Worm (Caenorhabditis elegans) whole organism, L4 larva: Measurements from ENCODE around the gene fbxb-35.

Source experiments
- ceh-28 ChIP-seq: fragments of 150-350 bp; optimal IDR thresholded peaks from 2 replicates; lab custom pipeline; 2014; ENCODE audit warnings: missing biosample characterization, missing genetic modification reagents, missing genetic modification characterization
- ceh-32 ChIP-seq: sonication (generic microtip); optimal IDR thresholded peaks from 2 replicates; lab custom pipeline; 2016; ENCODE audit warnings: mild to moderate bottlenecking, missing genetic modification characterization, missing compliant biosample characterization; ENCODE audit not compliant: poor library complexity
- ceh-82 ChIP-seq: sonication (generic microtip); optimal IDR thresholded peaks from 2 replicates; lab custom pipeline; 2017; ENCODE audit warnings: missing biosample characterization, missing genetic modification characterization
- daf-12 ChIP-seq: fragments of 150-350 bp; optimal IDR thresholded peaks from 2 replicates; lab custom pipeline; 2014; ENCODE audit warnings: missing biosample characterization, missing genetic modification reagents, missing genetic modification characterization
- dmd-9 ChIP-seq: fragments of 200-800 bp; sonication (Bioruptor generic); IDR thresholded peaks from 2 replicates; pipeline ENCODE4 v1.3.6; 2022; ENCODE audit warnings: missing genetic modification reagents, missing genetic modification characterization, missing compliant biosample characterization
- fkh-10 ChIP-seq: fragments of 150-350 bp; optimal IDR thresholded peaks from 2 replicates; lab custom pipeline; 2014; ENCODE audit warnings: missing biosample characterization, missing genetic modification reagents, missing genetic modification characterization
- lin-15B ChIP-seq: fragments of 150-350 bp; sonication (generic microtip); optimal IDR thresholded peaks from 3 replicates; lab custom pipeline; 2014; ENCODE audit warnings: missing biosample characterization, missing genetic modification characterization
- madf-9 ChIP-seq: fragments of 200-800 bp; sonication (Bioruptor generic); conservative IDR thresholded peaks from 2 replicates; pipeline ENCODE4 v1.3.6; 2022; ENCODE audit warnings: missing genetic modification reagents, missing genetic modification characterization, missing compliant biosample characterization
- mep-1 ChIP-seq: fragments of 150-350 bp; sonication (generic microtip); optimal IDR thresholded peaks from 3 replicates; lab custom pipeline; 2014; ENCODE audit warnings: missing biosample characterization, missing genetic modification characterization
- nhr-76 ChIP-seq: fragments of 150-350 bp; optimal IDR thresholded peaks from 2 replicates; lab custom pipeline; 2014; ENCODE audit warnings: missing biosample characterization, missing genetic modification characterization
- saeg-2 ChIP-seq: fragments of 200-800 bp; sonication (Bioruptor generic); IDR thresholded peaks from 2 replicates; pipeline ENCODE4 v1.3.6; 2022; ENCODE audit warnings: missing genetic modification reagents, missing genetic modification characterization, missing compliant biosample characterization
- zip-11 ChIP-seq: fragments of 200-800 bp; sonication (Bioruptor generic); IDR thresholded peaks from 2 replicates; pipeline ENCODE4 v1.3.6; 2022; ENCODE audit warnings: missing genetic modification characterization, missing compliant biosample characterization

DNA sequence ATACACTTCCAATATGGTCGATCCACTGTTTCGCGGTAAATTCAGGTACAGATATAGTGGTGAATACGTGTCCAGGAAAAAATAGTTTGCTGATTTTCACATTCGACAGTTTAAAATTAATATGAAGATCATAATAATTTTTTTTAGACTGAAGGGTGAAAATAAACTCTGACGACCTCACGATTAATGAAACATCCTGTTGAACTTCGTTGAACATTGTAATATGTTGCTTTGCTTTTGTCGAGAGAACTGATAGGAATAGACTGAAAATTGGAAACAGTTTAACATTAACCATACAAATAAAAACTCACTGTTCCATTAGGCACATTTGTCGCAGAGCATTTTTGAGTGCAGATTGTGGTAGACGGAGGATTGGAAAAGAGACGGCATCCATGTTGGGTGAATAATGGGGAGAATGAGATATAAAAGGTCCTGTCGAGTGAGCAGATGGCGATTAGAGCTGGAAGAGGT, 42.0 kb downstream of the fbxb-35 start, which contains the start of gene fbxb-37:
- TF ChIP-seq dmd-9: no peak
- no peak for TF ChIP-seq fkh-10 (GFP tag; lab: Kevin White, UChicago)
- no peak for TF ChIP-seq ceh-82 (tag; lab: Kevin White, UChicago)
- no peak for TF ChIP-seq ceh-32 (tag; lab: Kevin White, UChicago)
- TF ChIP-seq nhr-76 (tag; lab: Kevin White, UChicago): no peak
- no peak for TF ChIP-seq ceh-28 (tag; lab: Kevin White, UChicago)
- TF ChIP-seq saeg-2: no peak
- no peak for TF ChIP-seq mep-1 (tag; lab: Kevin White, UChicago)
- TF ChIP-seq zip-11 (GFP tag; lab: Robert Waterston, UW): no peak
- TF ChIP-seq madf-9: no peak
- no peak for TF ChIP-seq lin-15B (tag; lab: Kevin White, UChicago)
- no peak for TF ChIP-seq daf-12 (tag; lab: Kevin White, UChicago)
